Worm (Caenorhabditis elegans): ENCODE measurements around the gene C48B4.3.

ce11 chrIII:9583224-9583623 lies 1.0 kb upstream of the C48B4.3 start:
- TF ChIP-seq fos-1 (tag; optimal IDR thresholded peaks at IDR 0.05) (no peak), nhr-77 (tag; optimal IDR thresholded peaks at IDR 0.05) (no peak), nhr-48 (tag; optimal IDR thresholded peaks at IDR 0.05) (no peak), R02D3.7 (tag; optimal IDR thresholded peaks at IDR 0.05) (no peak), daf-12 (tag; optimal IDR thresholded peaks at IDR 0.05) (no peak), nhr-102 (tag; optimal IDR thresholded peaks at IDR 0.05) (no peak), nhr-25 (tag; optimal IDR thresholded peaks at IDR 0.05; ENCODE audit: borderline replicate concordance, insufficient read depth) (no peak), lir-3 (tag; optimal IDR thresholded peaks at IDR 0.05) (no peak), lin-39 (tag; optimal IDR thresholded peaks at IDR 0.05) (no peak)

Measured in whole organism, L4 larva.